Worm (Caenorhabditis elegans): ENCODE measurements around the gene ckc-1.

ce11 chrX:3555930-3556329 lies 20.5 kb upstream of the ckc-1 start:
- TF ChIP-seq nhr-12 (tag; optimal IDR thresholded peaks at IDR 0.05) (no peak), egl-27 (tag; optimal IDR thresholded peaks at IDR 0.05) (no peak), egl-13 (tag; optimal IDR thresholded peaks at IDR 0.05) (no peak), nhr-77 (tag; optimal IDR thresholded peaks at IDR 0.05) (no peak), aha-1 (tag; optimal IDR thresholded peaks at IDR 0.05) (no peak), ceh-82 (tag; optimal IDR thresholded peaks at IDR 0.05) (no peak), unc-130 (tag; optimal IDR thresholded peaks at IDR 0.05) (no peak), fkh-10 (GFP tag; optimal IDR thresholded peaks at IDR 0.05) (no peak), snpc-4 (tag; optimal IDR thresholded peaks at IDR 0.05) (no peak), unc-62 (GFP tag; optimal IDR thresholded peaks at IDR 0.05) (no peak), nhr-76 (tag; optimal IDR thresholded peaks at IDR 0.05) (no peak), lin-35 (GFP tag; optimal IDR thresholded peaks at IDR 0.05) (no peak)

Measured in whole organism, L1 larva.